Fruit fly (Drosophila melanogaster): ENCODE results near the gene Adgf-A.
A peak's percentile ranks its signal among the peaks of the same experiment; 100 is the strongest.

Gene Adgf-A

DNA sequence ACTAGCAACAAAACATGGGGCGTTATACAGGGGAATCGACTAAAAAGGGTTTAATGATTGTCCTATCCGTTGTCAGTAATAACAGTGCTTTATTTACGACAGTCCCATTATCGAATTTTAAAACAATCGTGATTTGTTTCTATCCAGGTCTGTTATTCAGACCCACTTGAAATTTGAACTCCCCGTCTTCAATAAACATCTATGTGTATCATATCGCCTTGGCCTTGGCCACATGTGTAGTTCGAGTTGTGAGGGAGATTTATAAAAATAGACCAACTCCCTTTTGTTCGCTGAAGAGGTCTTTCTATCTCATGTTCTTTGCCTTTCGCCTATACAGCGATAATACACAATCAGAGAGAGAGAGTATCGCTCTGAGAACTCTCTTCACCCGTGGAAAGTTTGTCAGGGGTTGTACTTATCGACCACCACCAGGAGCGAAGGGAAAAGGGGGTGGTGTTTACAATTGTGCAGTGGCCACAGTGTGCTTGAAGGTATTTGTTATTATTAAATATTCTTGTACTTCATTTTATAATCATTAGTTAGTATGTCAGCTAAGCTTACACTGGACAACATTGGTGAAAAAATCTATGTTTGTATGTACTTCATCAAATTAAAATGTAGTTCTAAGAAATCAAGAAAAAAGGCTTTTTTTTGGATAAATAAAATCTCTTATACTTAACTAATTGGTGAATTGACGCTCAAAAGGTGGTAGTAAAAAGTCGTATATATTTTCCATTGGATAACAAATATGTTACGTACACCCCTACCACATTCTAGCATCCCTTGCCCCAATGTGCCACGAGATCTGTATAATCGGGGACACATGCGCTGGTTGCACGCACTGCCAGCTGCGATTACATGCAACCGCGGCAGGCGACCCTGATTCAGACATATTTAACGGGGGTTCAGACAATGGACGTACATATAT, 6.5 kb downstream of the Adgf-A start (continued):
- no peak; the same call in 1 of the 2 replicates for TF ChIP-seq CG15336 (GFP tag; IDR thresholded peaks at IDR 0.05)
- no peak for TF ChIP-seq dac (GFP tag; optimal IDR thresholded peaks at IDR 0.05)
- TF ChIP-seq CG32006 (GFP tag; optimal IDR thresholded peaks at IDR 0.05): peak; percentile 82
- peak; percentile 76 for TF ChIP-seq CG8119 (GFP tag; IDR thresholded peaks at IDR 0.05)
- TF ChIP-seq CG3919 (GFP tag; optimal IDR thresholded peaks at IDR 0.05): peak; percentile 79
- peak; percentile 85 for TF ChIP-seq Ets96B (tag; optimal IDR thresholded peaks at IDR 0.05)
- peak; percentile 57 for TF ChIP-seq fkh (GFP tag; optimal IDR thresholded peaks at IDR 0.05)
- TF ChIP-seq Lpt (GFP tag; optimal IDR thresholded peaks at IDR 0.05): peak; percentile 64
- TF ChIP-seq Sox102F (GFP tag; optimal IDR thresholded peaks at IDR 0.05): peak; percentile 69
- peak; percentile 72 for TF ChIP-seq Hr4 (GFP tag; optimal IDR thresholded peaks at IDR 0.05)
- peak; percentile 38 for TF ChIP-seq fd85E (GFP tag; optimal IDR thresholded peaks at IDR 0.05)
- peak; percentile 59 for TF ChIP-seq Ets21C (GFP tag; optimal IDR thresholded peaks at IDR 0.05)
- TF ChIP-seq lz (GFP tag; optimal IDR thresholded peaks at IDR 0.05): peak; percentile 77
- peak; percentile 75 for TF ChIP-seq CG16779 (tag; optimal IDR thresholded peaks at IDR 0.05)
- TF ChIP-seq esn (GFP tag; optimal IDR thresholded peaks at IDR 0.05): peak; percentile 87
- TF ChIP-seq spab (GFP tag; optimal IDR thresholded peaks at IDR 0.05): peak; percentile 72
- TF ChIP-seq Sox15 (GFP tag; optimal IDR thresholded peaks at IDR 0.05): peak; percentile 60
- peak; percentile 51; the same call in 2 of the 3 replicates for TF ChIP-seq eg (GFP tag; IDR thresholded peaks at IDR 0.05)
- no peak for TF ChIP-seq Hr38 (GFP tag; optimal IDR thresholded peaks at IDR 0.05)
- peak; percentile 68 for TF ChIP-seq CG8319 (GFP tag; optimal IDR thresholded peaks at IDR 0.05)
- TF ChIP-seq CG9139 (GFP tag; optimal IDR thresholded peaks at IDR 0.05): peak; percentile 51
- TF ChIP-seq acj6 (GFP tag; optimal IDR thresholded peaks at IDR 0.05): peak; percentile 75
- TF ChIP-seq CG6854 (GFP tag; optimal IDR thresholded peaks at IDR 0.05): no peak
- TF ChIP-seq svp (GFP tag): peak; percentile 93
- peak; percentile 80 for TF ChIP-seq Sox14 (GFP tag; optimal IDR thresholded peaks at IDR 0.05)
- TF ChIP-seq vri (GFP tag; optimal IDR thresholded peaks at IDR 0.05): peak; percentile 28
- peak; percentile 71 for TF ChIP-seq dsx (GFP tag; optimal IDR thresholded peaks at IDR 0.05; ENCODE audit: poor library complexity, severe bottlenecking)
- TF ChIP-seq CG3032 (tag; optimal IDR thresholded peaks at IDR 0.05): peak; percentile 80
- peak; percentile 77 for TF ChIP-seq OdsH (GFP tag; optimal IDR thresholded peaks at IDR 0.05)
- peak; percentile 79 for TF ChIP-seq CG10669 (GFP tag; optimal IDR thresholded peaks at IDR 0.05)
- TF ChIP-seq Gug (GFP tag; IDR thresholded peaks at IDR 0.05): peak; percentile 43; the same call in 1 of the 2 replicates
- TF ChIP-seq Eip93F (GFP tag; optimal IDR thresholded peaks at IDR 0.05): no peak
- peak; percentile 80 for TF ChIP-seq CG10631 (GFP tag; optimal IDR thresholded peaks at IDR 0.05)
- peak; percentile 81 for TF ChIP-seq Eip75B (GFP tag; optimal IDR thresholded peaks at IDR 0.05)
- no peak; the same call in 2 of the 3 replicates for TF ChIP-seq CG6163 (GFP tag; IDR thresholded peaks at IDR 0.05)

DNA sequence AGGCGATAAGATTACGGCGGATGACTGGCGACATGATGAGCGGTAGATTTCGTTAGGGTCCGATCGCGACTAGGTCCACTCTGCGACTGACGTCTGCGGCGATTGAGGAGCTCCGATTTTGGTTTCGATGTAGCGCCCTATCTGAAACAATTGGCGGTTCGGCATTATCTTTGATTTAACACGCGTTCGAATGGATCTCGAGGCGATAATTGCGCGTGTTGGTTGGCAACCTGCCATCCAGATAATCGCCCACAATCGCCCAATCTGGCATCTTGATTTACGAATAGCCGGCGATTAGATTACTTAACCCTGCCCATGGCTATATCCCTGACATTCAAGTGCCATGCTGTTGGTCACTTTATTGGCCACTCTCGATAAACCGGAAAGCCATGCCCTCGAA, 9.7 kb downstream of the Adgf-A start:
- TF ChIP-seq Eip78C (GFP tag) (no peak), CG3919 (GFP tag; optimal IDR thresholded peaks at IDR 0.05) (no peak), acj6 (GFP tag; optimal IDR thresholded peaks at IDR 0.05) (no peak), vri (GFP tag; optimal IDR thresholded peaks at IDR 0.05) (peak; percentile 69), svp (GFP tag) (peak; percentile 75), CG31627 (GFP tag; optimal IDR thresholded peaks at IDR 0.05) (no peak), Gug (GFP tag; IDR thresholded peaks at IDR 0.05) (no peak), Hr39 (GFP tag; optimal IDR thresholded peaks at IDR 0.05) (no peak), CG6792 (GFP tag; optimal IDR thresholded peaks at IDR 0.05) (no peak), Sox15 (GFP tag; optimal IDR thresholded peaks at IDR 0.05) (no peak), CG11902 (GFP tag; optimal IDR thresholded peaks at IDR 0.05) (no peak), CG4318 (GFP tag; optimal IDR thresholded peaks at IDR 0.05) (no peak), net (GFP tag; optimal IDR thresholded peaks at IDR 0.05) (no peak)

Measured in whole organism, prepupa.